Fruit fly (Drosophila melanogaster): ENCODE results near the gene Pgant6.

Pgant6 gene

DNA sequence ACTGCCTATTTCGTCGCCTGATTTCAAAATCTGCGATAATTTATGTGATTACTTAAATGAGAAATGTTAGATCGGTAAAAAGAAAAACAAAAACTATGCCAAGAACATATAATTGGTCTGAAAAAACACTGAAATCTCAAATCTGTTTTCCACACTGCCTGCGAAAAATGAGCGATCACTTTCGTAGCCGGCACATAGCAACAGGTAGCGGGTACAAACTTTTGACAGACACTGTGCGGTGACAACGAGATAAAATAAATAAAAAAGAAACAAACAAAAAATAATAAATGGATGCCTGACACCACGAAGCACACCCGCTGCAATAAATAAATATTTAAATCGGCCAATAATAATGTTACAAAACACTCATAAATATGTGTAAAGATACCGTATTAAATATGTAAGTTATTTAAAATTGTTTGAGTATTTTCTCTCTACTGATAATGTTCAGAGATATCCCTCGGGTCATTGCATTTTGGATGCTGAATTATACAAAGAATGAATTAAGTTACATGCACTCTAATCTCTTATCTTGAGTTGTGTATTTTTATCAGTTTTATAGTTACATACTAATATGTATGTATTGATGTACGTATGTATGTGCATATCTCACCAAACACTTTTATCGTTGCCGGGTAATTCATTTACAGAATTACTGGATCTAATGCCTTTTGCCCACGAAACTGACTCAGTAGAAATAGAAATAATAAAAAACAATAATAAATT, 16.9 kb upstream of the Pgant6 start (continued):
- no peak for TF ChIP-seq unc-4 (GFP tag; IDR thresholded peaks at IDR 0.05; ENCODE audit: partially characterized antibody)
- TF ChIP-seq NC2β (GFP tag; optimal IDR thresholded peaks at IDR 0.05): no peak
- no peak for TF ChIP-seq CG6272 (GFP tag; IDR thresholded peaks at IDR 0.05)
- no peak for TF ChIP-seq CG4424 (GFP tag; optimal IDR thresholded peaks at IDR 0.05)
- no peak for TF ChIP-seq CG9437 (GFP tag; optimal IDR thresholded peaks at IDR 0.05)
- TF ChIP-seq ab (GFP tag; optimal IDR thresholded peaks at IDR 0.05): no peak
- no peak; the same call in 1 of the 2 replicates for TF ChIP-seq E2f1 (GFP tag; IDR thresholded peaks at IDR 0.05)
- TF ChIP-seq Hr3 (GFP tag; optimal IDR thresholded peaks at IDR 0.05): peak; percentile 3
- no peak; the same call in 2 of the 3 replicates for TF ChIP-seq CG2199 (GFP tag; IDR thresholded peaks at IDR 0.05)
- no peak for TF ChIP-seq Taf1 (GFP tag; IDR thresholded peaks at IDR 0.05)
- TF ChIP-seq Bgb (GFP tag; IDR thresholded peaks at IDR 0.05; ENCODE audit: partially characterized antibody): no peak
- no peak for TF ChIP-seq CG30403 (GFP tag; optimal IDR thresholded peaks at IDR 0.05)
- TF ChIP-seq YL-1 (GFP tag; optimal IDR thresholded peaks at IDR 0.05): no peak
- TF ChIP-seq CG7786 (GFP tag; optimal IDR thresholded peaks at IDR 0.05): no peak
- TF ChIP-seq Ssrp (tag; optimal IDR thresholded peaks at IDR 0.05): no peak
- TF ChIP-seq zfh2 (GFP tag; optimal IDR thresholded peaks at IDR 0.05): no peak
- no peak for TF ChIP-seq CTCF (GFP tag; optimal IDR thresholded peaks at IDR 0.05)
- TF ChIP-seq oc (tag; optimal IDR thresholded peaks at IDR 0.05): no peak
- no peak for TF ChIP-seq CG12299 (tag; optimal IDR thresholded peaks at IDR 0.05)
- no peak for TF ChIP-seq abd-A (tag; optimal IDR thresholded peaks at IDR 0.05)
- TF ChIP-seq crol (GFP tag; IDR thresholded peaks at IDR 0.05): no peak
- TF ChIP-seq knrl (GFP tag; IDR thresholded peaks at IDR 0.05; ENCODE audit: partially characterized antibody): no peak
- TF ChIP-seq CG3847 (GFP tag; IDR thresholded peaks at IDR 0.05): no peak
- no peak for TF ChIP-seq GATAe (GFP tag; conservative IDR thresholded peaks at IDR 0.05)
- no peak for TF ChIP-seq ttk (GFP tag; IDR thresholded peaks at IDR 0.05)
- peak; percentile 99 for TF ChIP-seq CG8388 (GFP tag; optimal IDR thresholded peaks at IDR 0.05)
- no peak for TF ChIP-seq lov (optimal IDR thresholded peaks at IDR 0.05)
- no peak for TF ChIP-seq lov (GFP tag; IDR thresholded peaks at IDR 0.05)
- peak; percentile 30 for TF ChIP-seq dmrt99B (tag; optimal IDR thresholded peaks at IDR 0.05)
- no peak for TF ChIP-seq cato (GFP tag; optimal IDR thresholded peaks at IDR 0.05; ENCODE audit: borderline replicate concordance)
- TF ChIP-seq sc (optimal IDR thresholded peaks at IDR 0.05): no peak
- no peak for TF ChIP-seq sc (GFP tag; optimal IDR thresholded peaks at IDR 0.05)
- no peak for TF ChIP-seq Max (GFP tag; optimal IDR thresholded peaks at IDR 0.05)
- TF ChIP-seq CG2129 (GFP tag; IDR thresholded peaks at IDR 0.05; ENCODE audit: partially characterized antibody): no peak
- no peak for TF ChIP-seq Meics (GFP tag; optimal IDR thresholded peaks at IDR 0.05)
- no peak for TF ChIP-seq CG11085 (GFP tag; IDR thresholded peaks at IDR 0.05)
- no peak for TF ChIP-seq D19A (tag; optimal IDR thresholded peaks at IDR 0.05)
- no peak for TF ChIP-seq Nf-YB (GFP tag; optimal IDR thresholded peaks at IDR 0.05)
- TF ChIP-seq CG1529 (GFP tag; optimal IDR thresholded peaks at IDR 0.05): no peak
- TF ChIP-seq CG12942 (GFP tag; optimal IDR thresholded peaks at IDR 0.05): no peak
- no peak for TF ChIP-seq jumu (GFP tag; optimal IDR thresholded peaks at IDR 0.05)
- TF ChIP-seq Fer1 (GFP tag; optimal IDR thresholded peaks at IDR 0.05): no peak
- no peak for TF ChIP-seq CG2116 (GFP tag; optimal IDR thresholded peaks at IDR 0.05)
- TF ChIP-seq Hmr (GFP tag; optimal IDR thresholded peaks at IDR 0.05): no peak
- no peak for TF ChIP-seq Sin3A (optimal IDR thresholded peaks at IDR 0.05)
- no peak for TF ChIP-seq wek (GFP tag; optimal IDR thresholded peaks at IDR 0.05)
- no peak; the same call in 1 of the 2 replicates for TF ChIP-seq CG10366 (GFP tag; IDR thresholded peaks at IDR 0.05)
- TF ChIP-seq Blimp-1 (GFP tag; optimal IDR thresholded peaks at IDR 0.05): peak; percentile 16
- no peak for TF ChIP-seq HLH4C (GFP tag; IDR thresholded peaks at IDR 0.05; ENCODE audit: partially characterized antibody)
- TF ChIP-seq vnd (GFP tag; IDR thresholded peaks at IDR 0.05; ENCODE audit: partially characterized antibody): no peak
- no peak for TF ChIP-seq CG6854 (GFP tag; optimal IDR thresholded peaks at IDR 0.05)

All from whole organism, embryonic.